Worm (Caenorhabditis elegans) whole organism, young adult: ENCODE data around the gene unc-103.
A peak's percentile ranks its signal among the peaks of the same experiment; 100 is the strongest.

Experiments
- B0019.2 ChIP-seq: fragments of 200-800 bp; sonication (Bioruptor generic); conservative IDR thresholded peaks from 2 replicates; pipeline ENCODE4 v1.3.6; 2022; ENCODE audit warnings: missing genetic modification reagents, missing genetic modification characterization, missing compliant biosample characterization
- B0336.3 ChIP-seq: fragments of 200-800 bp; sonication (Bioruptor generic); IDR thresholded peaks from 2 replicates; pipeline ENCODE4 v1.3.6; 2022; ENCODE audit warnings: missing genetic modification characterization, missing compliant biosample characterization
- C17E4.6 ChIP-seq: fragments of 200-800 bp; sonication (Bioruptor generic); IDR thresholded peaks from 2 replicates; pipeline ENCODE4 v1.3.6; 2022; ENCODE audit warnings: missing genetic modification reagents, missing genetic modification characterization, missing compliant biosample characterization
- F33H1.4 ChIP-seq: fragments of 200-800 bp; sonication (Bioruptor generic); IDR thresholded peaks from 2 replicates; pipeline ENCODE4 v1.3.6; 2022; ENCODE audit warnings: missing genetic modification reagents, missing genetic modification characterization, missing compliant biosample characterization
- F39B2.1 ChIP-seq: fragments of 200-800 bp; sonication (Bioruptor generic); IDR thresholded peaks from 2 replicates; pipeline ENCODE4 v1.3.6; 2022; ENCODE audit warnings: missing genetic modification reagents, missing genetic modification characterization, missing compliant biosample characterization
- F55B11.4 ChIP-seq: sonication (generic microtip); optimal IDR thresholded peaks from 2 replicates; lab custom pipeline; 2016; ENCODE audit warnings: missing compliant biosample characterization, missing genetic modification characterization, borderline replicate concordance; ENCODE audit not compliant: insufficient read depth
- K11D2.4 ChIP-seq: fragments of 200-800 bp; sonication (Bioruptor generic); IDR thresholded peaks from 2 replicates; pipeline ENCODE4 v1.3.6; 2022; ENCODE audit warnings: missing genetic modification reagents, missing genetic modification characterization, missing compliant biosample characterization
- T26A5.8 ChIP-seq: sonication (generic microtip); optimal IDR thresholded peaks from 2 replicates; lab custom pipeline; 2016; ENCODE audit warnings: missing genetic modification characterization, missing compliant biosample characterization
- Y79H2A.3 ChIP-seq: fragments of 200-800 bp; sonication (Bioruptor generic); conservative IDR thresholded peaks from 2 replicates; pipeline ENCODE4 v1.3.6; 2022; ENCODE audit warnings: missing genetic modification reagents, missing genetic modification characterization, missing compliant biosample characterization
- Y95B8A.8 ChIP-seq: fragments of 200-800 bp; sonication (Bioruptor generic); IDR thresholded peaks from 2 replicates; pipeline ENCODE4 v1.3.6; 2022; ENCODE audit warnings: missing genetic modification reagents, missing genetic modification characterization, missing compliant biosample characterization
- ama-1 ChIP-seq, 3 experiments: fragments of 150-350 bp in 1 of 3; sonication (generic microtip) in 2 of 3; optimal IDR thresholded peaks; 2 replicates each; lab custom pipeline; 2014 to 2018; ENCODE audit warnings: missing biosample characterization in 2 of 3, missing genetic modification characterization in 2 of 3, missing genetic modification reagents in 2 of 3
- aptf-2 ChIP-seq: fragments of 200-800 bp; sonication (Bioruptor generic); conservative IDR thresholded peaks from 2 replicates; pipeline ENCODE4 v1.3.6; 2022; ENCODE audit warnings: missing genetic modification reagents, missing genetic modification characterization, missing compliant biosample characterization
- atf-7 ChIP-seq: sonication (generic microtip); optimal IDR thresholded peaks from 2 replicates; lab custom pipeline; 2017; ENCODE audit warnings: mild to moderate bottlenecking, missing genetic modification characterization, missing compliant biosample characterization
- athp-1 ChIP-seq: sonication (generic microtip); optimal IDR thresholded peaks from 2 replicates; lab custom pipeline; 2017; ENCODE audit warnings: mild to moderate bottlenecking, missing genetic modification characterization, missing compliant biosample characterization
- ccch-3 ChIP-seq: fragments of 200-800 bp; sonication (Bioruptor generic); optimal IDR thresholded peaks from 2 replicates; lab custom pipeline; 2018; ENCODE audit warnings: mild to moderate bottlenecking, missing genetic modification characterization, missing compliant biosample characterization
- cebp-1 ChIP-seq, 2 experiments: fragments of 200-800 bp in 1 of 2; sonication (Bioruptor generic) in 1 of 2; sonication (generic microtip) in 1 of 2; IDR thresholded peaks in 1 of 2; optimal IDR thresholded peaks in 1 of 2; 2 replicates each; pipeline versions ENCODE4 v1.3.6 to Lab custom; 2017 to 2022; ENCODE audit warnings: missing compliant biosample characterization in 2 of 2, missing genetic modification characterization in 2 of 2, mild to moderate bottlenecking in 1 of 2, missing genetic modification reagents in 1 of 2, moderate library complexity in 1 of 2
- ceh-79 ChIP-seq: sonication (generic microtip); optimal IDR thresholded peaks from 2 replicates; lab custom pipeline; 2017; ENCODE audit warnings: mild to moderate bottlenecking, missing genetic modification characterization, missing compliant biosample characterization
- ceh-91 ChIP-seq: fragments of 200-800 bp; sonication (Bioruptor generic); IDR thresholded peaks from 2 replicates; pipeline ENCODE4 v1.3.6; 2022; ENCODE audit warnings: missing genetic modification reagents, missing genetic modification characterization, missing compliant biosample characterization
- dpl-1 ChIP-seq: fragments of 150-350 bp; optimal IDR thresholded peaks from 2 replicates; lab custom pipeline; 2014; ENCODE audit warnings: missing biosample characterization, missing genetic modification reagents, missing genetic modification characterization
- ekl-4 ChIP-seq: fragments of 200-800 bp; sonication (Bioruptor generic); IDR thresholded peaks from 2 replicates; pipeline ENCODE4 v1.3.6; 2022; ENCODE audit warnings: missing genetic modification reagents, missing genetic modification characterization, missing compliant biosample characterization
- him-1 ChIP-seq: sonication (generic microtip); optimal IDR thresholded peaks from 2 replicates; lab custom pipeline; 2016; ENCODE audit warnings: missing genotype, missing genetic modification reagents, missing genetic modification characterization, missing compliant biosample characterization
- hmg-1.2 ChIP-seq: fragments of 200-800 bp; sonication (Bioruptor generic); IDR thresholded peaks from 2 replicates; pipeline ENCODE4 v1.3.6; 2022; ENCODE audit warnings: missing genetic modification reagents, missing genetic modification characterization, missing compliant biosample characterization
- hrde-1 ChIP-seq: sonication (generic microtip); optimal IDR thresholded peaks from 2 replicates; lab custom pipeline; 2016; ENCODE audit warnings: missing genetic modification characterization, mild to moderate bottlenecking, missing compliant biosample characterization, moderate library complexity, missing genotype, missing genetic modification reagents, borderline replicate concordance
- hsf-1 ChIP-seq: fragments of 200-800 bp; sonication (Bioruptor generic); IDR thresholded peaks from 2 replicates; pipeline ENCODE4 v1.3.6; 2022; ENCODE audit warnings: missing genetic modification reagents, missing genetic modification characterization, missing compliant biosample characterization
- lag-1 ChIP-seq: fragments of 200-800 bp; sonication (Bioruptor generic); IDR thresholded peaks from 2 replicates; pipeline ENCODE4 v1.3.6; 2022; ENCODE audit warnings: missing genetic modification reagents, missing genetic modification characterization, missing compliant biosample characterization
- lin-35 ChIP-seq, 3 experiments: fragments of 150-350 bp in 2 of 3; sonication (generic microtip) in 1 of 3; optimal IDR thresholded peaks; 2 replicates each; lab custom pipeline; 2014 to 2018; ENCODE audit warnings: missing biosample characterization in 3 of 3, missing genetic modification characterization in 3 of 3, missing genetic modification reagents in 3 of 3
- lin-40 ChIP-seq: sonication (generic microtip); optimal IDR thresholded peaks from 2 replicates; lab custom pipeline; 2016; ENCODE audit warnings: missing genetic modification characterization, mild to moderate bottlenecking, missing compliant biosample characterization, missing genotype, missing genetic modification reagents
- lin-54 ChIP-seq: fragments of 200-800 bp; sonication (Bioruptor generic); optimal IDR thresholded peaks from 2 replicates; lab custom pipeline; 2018; ENCODE audit warnings: mild to moderate bottlenecking, missing genetic modification characterization, missing compliant biosample characterization
- lir-1 ChIP-seq: fragments of 200-800 bp; sonication (Bioruptor generic); conservative IDR thresholded peaks from 2 replicates; pipeline ENCODE4 v1.3.6; 2022; ENCODE audit warnings: missing genetic modification reagents, missing genetic modification characterization, missing compliant biosample characterization
- lsy-27 ChIP-seq: sonication (generic microtip); optimal IDR thresholded peaks from 2 replicates; lab custom pipeline; 2017; ENCODE audit warnings: missing genetic modification characterization, mild to moderate bottlenecking, missing compliant biosample characterization, antibody characterized with exemption, missing genotype, borderline replicate concordance; ENCODE audit not compliant: insufficient read depth
- madf-6 ChIP-seq: fragments of 200-800 bp; sonication (Bioruptor generic); IDR thresholded peaks from 2 replicates; pipeline ENCODE4 v1.3.6; 2022; ENCODE audit warnings: missing genetic modification reagents, missing genetic modification characterization, missing compliant biosample characterization
- mcd-1 ChIP-seq: fragments of 200-800 bp; sonication (Bioruptor generic); IDR thresholded peaks from 2 replicates; pipeline ENCODE4 v1.3.6; 2022; ENCODE audit warnings: missing genetic modification reagents, missing genetic modification characterization, missing compliant biosample characterization
- nhr-80 ChIP-seq: sonication (generic microtip); optimal IDR thresholded peaks from 2 replicates; lab custom pipeline; 2016; ENCODE audit warnings: missing genetic modification characterization, missing compliant biosample characterization
- rec-8 ChIP-seq, 2 experiments: sonication (generic microtip); optimal IDR thresholded peaks; 2 replicates each; lab custom pipeline; 2016; ENCODE audit warnings: mild to moderate bottlenecking in 2 of 2, missing genetic modification characterization in 2 of 2, missing genetic modification reagents in 2 of 2, missing genotype in 2 of 2, missing biosample characterization in 1 of 2, missing compliant biosample characterization in 1 of 2, moderate library complexity in 1 of 2
- rpc-1 ChIP-seq, 2 experiments: fragments of 150-350 bp in 1 of 2; sonication (generic microtip) in 1 of 2; optimal IDR thresholded peaks; 2 replicates each; lab custom pipeline; 2014 to 2018; ENCODE audit warnings: missing biosample characterization in 1 of 2, missing genetic modification characterization in 1 of 2, missing genetic modification reagents in 1 of 2, missing genotype in 1 of 2
- sptf-2 ChIP-seq: fragments of 200-800 bp; sonication (Bioruptor generic); optimal IDR thresholded peaks from 2 replicates; lab custom pipeline; 2018; ENCODE audit warnings: mild to moderate bottlenecking, missing genetic modification characterization, missing compliant biosample characterization
- tlf-1 ChIP-seq: fragments of 200-800 bp; sonication (Bioruptor generic); optimal IDR thresholded peaks from 2 replicates; lab custom pipeline; 2018; ENCODE audit warnings: mild to moderate bottlenecking, missing genetic modification characterization, missing compliant biosample characterization
- unc-62 ChIP-seq: fragments of 150-350 bp; optimal IDR thresholded peaks from 2 replicates; lab custom pipeline; 2014; ENCODE audit warnings: missing biosample characterization, missing genetic modification reagents, missing genetic modification characterization
- xnd-1 ChIP-seq: sonication (generic microtip); optimal IDR thresholded peaks from 2 replicates; lab custom pipeline; 2016; ENCODE audit warnings: missing genotype, missing genetic modification reagents, missing genetic modification characterization, missing compliant biosample characterization

unc-103 gene

ce11 chrIII:4150919-4151318 is 35.7 kb downstream of the unc-103 start (continued):
- TF ChIP-seq T26A5.8 (tag; lab: Kevin White, UChicago) (no peak), nhr-80 (tag; lab: Kevin White, UChicago) (peak; percentile 30), F33H1.4 (peak; percentile 32; the same call in 1 of the 2 replicates), ekl-4 (GFP tag; lab: Robert Waterston, UW) (peak; percentile 59), lin-35 (GFP tag; optimal IDR thresholded peaks at IDR 0.05; lab: Kevin White, UChicago) (peak in 2 of 3 experiments; percentile 17 to 94), B0336.3 (GFP tag; lab: Robert Waterston, UW) (no peak), athp-1 (tag; lab: Kevin White, UChicago) (no peak), C17E4.6 (GFP tag; lab: Robert Waterston, UW) (no peak), sptf-2 (GFP tag; lab: Kevin White, UChicago) (no peak), aptf-2 (no peak), lir-1 (GFP tag; lab: Robert Waterston, UW) (no peak), F55B11.4 (tag; lab: Kevin White, UChicago) (no peak), him-1 (tag; lab: Kevin White, UChicago) (no peak), rec-8 (tag; optimal IDR thresholded peaks at IDR 0.05; lab: Kevin White, UChicago) (no peak), ama-1 (optimal IDR thresholded peaks at IDR 0.05; lab: Kevin White, UChicago) (peak; percentile 67), ama-1 (GFP tag; optimal IDR thresholded peaks at IDR 0.05; lab: Kevin White, UChicago) (no peak), hsf-1 (peak; percentile 85), hrde-1 (tag; lab: Kevin White, UChicago) (no peak), mcd-1 (peak; percentile 62), madf-6 (peak; percentile 57), ccch-3 (GFP tag; lab: Kevin White, UChicago) (no peak), ceh-91 (GFP tag; lab: Robert Waterston, UW) (no peak), K11D2.4 (GFP tag; lab: Robert Waterston, UW) (no peak), xnd-1 (tag; lab: Kevin White, UChicago) (no peak), lin-40 (tag; lab: Kevin White, UChicago) (peak; percentile 41), rpc-1 (optimal IDR thresholded peaks at IDR 0.05; lab: Kevin White, UChicago) (peak; percentile 4), rpc-1 (tag; optimal IDR thresholded peaks at IDR 0.05; lab: Kevin White, UChicago) (no peak), cebp-1 (GFP tag; IDR thresholded peaks at IDR 0.05; lab: Robert Waterston, UW) (peak; percentile 9; the same call in 1 of the 2 replicates), cebp-1 (tag; optimal IDR thresholded peaks at IDR 0.05; lab: Kevin White, UChicago) (peak; percentile 64), tlf-1 (GFP tag; lab: Kevin White, UChicago) (no peak), B0019.2 (no peak)

ce11 chrIII:4151548-4152104 is 36.4 kb downstream of the unc-103 start, which contains the start of the genes wht-3 and har-1:
wht-3 (minus strand) TSS chrIII:4151598.
har-1 (plus strand) TSS chrIII:4152054.
- TF ChIP-seq ceh-79 (tag; lab: Kevin White, UChicago) (peak; percentile 74), Y95B8A.8 (GFP tag; lab: Robert Waterston, UW) (no peak), B0336.3 (GFP tag; lab: Robert Waterston, UW) (0 out of 2 replicates have a peak, but pooled peaks have one; percentile 35), lin-54 (peak; percentile 28), ekl-4 (GFP tag; lab: Robert Waterston, UW) (0 out of 2 replicates have a peak, but pooled peaks have one; percentile 37), dpl-1 (no peak), lsy-27 (tag; lab: Kevin White, UChicago) (no peak), unc-62 (no peak), cebp-1 (GFP tag; IDR thresholded peaks at IDR 0.05; lab: Robert Waterston, UW) (peak; percentile 91), cebp-1 (tag; optimal IDR thresholded peaks at IDR 0.05; lab: Kevin White, UChicago) (peak; percentile 98), hsf-1 (peak; percentile 60; the same call in 1 of the 2 replicates), lag-1 (GFP tag; lab: Robert Waterston, UW) (no peak), F39B2.1 (0 out of 2 replicates have a peak, but pooled peaks have one; percentile 15), Y79H2A.3 (GFP tag; lab: Robert Waterston, UW) (no peak), atf-7 (tag; lab: Kevin White, UChicago) (peak; percentile 36), hmg-1.2 (GFP tag; lab: Robert Waterston, UW) (0 out of 2 replicates have a peak, but pooled peaks have one; percentile 4), F55B11.4 (tag; lab: Kevin White, UChicago) (no peak), madf-6 (peak; percentile 34), lir-1 (GFP tag; lab: Robert Waterston, UW) (no peak)
